Fruit fly (Drosophila melanogaster): ENCODE results near the gene zfh1.

zfh1 gene

dm6 chr3R:30789363-30789762 lies 23.6 kb downstream of the zfh1 start (continued):
- TF ChIP-seq CG7839 (tag; optimal IDR thresholded peaks at IDR 0.05) = peak; percentile 62
- TF ChIP-seq cg (GFP tag; optimal IDR thresholded peaks at IDR 0.05) = no peak
- TF ChIP-seq zfh2 (GFP tag; optimal IDR thresholded peaks at IDR 0.05) = peak; percentile 15
- TF ChIP-seq sc (optimal IDR thresholded peaks at IDR 0.05) = no peak
- no peak for TF ChIP-seq sc (GFP tag; optimal IDR thresholded peaks at IDR 0.05)
- peak; percentile 88 for TF ChIP-seq Atf6 (GFP tag; IDR thresholded peaks at IDR 0.05)
- TF ChIP-seq B-H1 (GFP tag; IDR thresholded peaks at IDR 0.05) = peak; percentile 76
- no peak for TF ChIP-seq CG17912 (GFP tag; optimal IDR thresholded peaks at IDR 0.05)
- TF ChIP-seq usp (GFP tag; optimal IDR thresholded peaks at IDR 0.05) = no peak
- no peak for TF ChIP-seq Kr (GFP tag; optimal IDR thresholded peaks at IDR 0.05)
- TF ChIP-seq Sry-β (GFP tag; optimal IDR thresholded peaks at IDR 0.05) = no peak
- no peak for TF ChIP-seq ind (GFP tag; optimal IDR thresholded peaks at IDR 0.05)
- peak; percentile 30 for TF ChIP-seq Blimp-1 (GFP tag; optimal IDR thresholded peaks at IDR 0.05)
- peak; percentile 33; the same call in 1 of the 2 replicates for TF ChIP-seq CG1024 (GFP tag; IDR thresholded peaks at IDR 0.05)
- peak; percentile 53 for TF ChIP-seq hbn (GFP tag; IDR thresholded peaks at IDR 0.05; ENCODE audit: partially characterized antibody)
- peak; percentile 46 for TF ChIP-seq CG17359 (tag; optimal IDR thresholded peaks at IDR 0.05)
- no peak for TF ChIP-seq CG9609 (GFP tag; optimal IDR thresholded peaks at IDR 0.05)
- TF ChIP-seq trh (GFP tag; optimal IDR thresholded peaks at IDR 0.05) = no peak
- no peak for TF ChIP-seq CG4282 (GFP tag; optimal IDR thresholded peaks at IDR 0.05)
- no peak for TF ChIP-seq dmrt11E (tag; optimal IDR thresholded peaks at IDR 0.05)
- no peak for TF ChIP-seq kay (GFP tag; optimal IDR thresholded peaks at IDR 0.05)
- peak; percentile 57; the same call in 1 of the 2 replicates for TF ChIP-seq sisA (GFP tag; IDR thresholded peaks at IDR 0.05)
- no peak for TF ChIP-seq btn (GFP tag; optimal IDR thresholded peaks at IDR 0.05)
- no peak for TF ChIP-seq fd64A (GFP tag; optimal IDR thresholded peaks at IDR 0.05)
- peak; percentile 54; the same call in 1 of the 2 replicates for TF ChIP-seq ranshi (GFP tag; IDR thresholded peaks at IDR 0.05)
- no peak for TF ChIP-seq CG8924 (tag; optimal IDR thresholded peaks at IDR 0.05)
- no peak for TF ChIP-seq CG14860 (GFP tag; IDR thresholded peaks at IDR 0.05; ENCODE audit: partially characterized antibody)
- peak; percentile 83 for TF ChIP-seq Xrp1 (GFP tag; IDR thresholded peaks at IDR 0.05)
- no peak for TF ChIP-seq Hr39 (optimal IDR thresholded peaks at IDR 0.05)
- no peak for TF ChIP-seq CG14965 (GFP tag; optimal IDR thresholded peaks at IDR 0.05; ENCODE audit: borderline replicate concordance)
- no peak for TF ChIP-seq sd (tag; optimal IDR thresholded peaks at IDR 0.05)
- TF ChIP-seq CG14441 (GFP tag; IDR thresholded peaks at IDR 0.05) = peak; percentile 81
- TF ChIP-seq CG9817 (tag; optimal IDR thresholded peaks at IDR 0.05) = no peak
- no peak for TF ChIP-seq CG10274 (GFP tag; optimal IDR thresholded peaks at IDR 0.05)
- no peak for TF ChIP-seq tup (GFP tag; optimal IDR thresholded peaks at IDR 0.05)
- peak; percentile 17 for TF ChIP-seq CG2678 (tag; optimal IDR thresholded peaks at IDR 0.05)
- TF ChIP-seq Meics (GFP tag; optimal IDR thresholded peaks at IDR 0.05) = no peak
- TF ChIP-seq CG18619 (GFP tag; optimal IDR thresholded peaks at IDR 0.05) = no peak
- peak; percentile 92 for TF ChIP-seq stwl (tag; optimal IDR thresholded peaks at IDR 0.05)
- TF ChIP-seq CG17328 (GFP tag; IDR thresholded peaks at IDR 0.05) = peak; percentile 67
- peak; percentile 40; the same call in 1 of the 2 replicates for TF ChIP-seq rib (GFP tag; IDR thresholded peaks at IDR 0.05)
- TF ChIP-seq Mrtf (GFP tag; IDR thresholded peaks at IDR 0.05) = peak; percentile 54; the same call in 2 of the 3 replicates
- peak; percentile 66 for TF ChIP-seq Dbx (GFP tag; IDR thresholded peaks at IDR 0.05)
- 0 out of 3 replicates have a peak, but pooled peaks have one; percentile 6 for TF ChIP-seq vnd (GFP tag; IDR thresholded peaks at IDR 0.05; ENCODE audit: partially characterized antibody)
- TF ChIP-seq Mes4 (GFP tag; optimal IDR thresholded peaks at IDR 0.05) = no peak
- TF ChIP-seq jing (GFP tag; optimal IDR thresholded peaks at IDR 0.05) = no peak
- peak; percentile 99 for TF ChIP-seq E2f2 (GFP tag; IDR thresholded peaks at IDR 0.05)
- TF ChIP-seq Spps (tag; optimal IDR thresholded peaks at IDR 0.05) = no peak
- TF ChIP-seq ap (GFP tag; IDR thresholded peaks at IDR 0.05) = peak; percentile 77
- no peak for TF ChIP-seq CG12769 (tag; optimal IDR thresholded peaks at IDR 0.05)
- TF ChIP-seq lola (GFP tag; optimal IDR thresholded peaks at IDR 0.05) = no peak
